Fruit fly (Drosophila melanogaster): ENCODE measurements around the gene Apl.

DNA sequence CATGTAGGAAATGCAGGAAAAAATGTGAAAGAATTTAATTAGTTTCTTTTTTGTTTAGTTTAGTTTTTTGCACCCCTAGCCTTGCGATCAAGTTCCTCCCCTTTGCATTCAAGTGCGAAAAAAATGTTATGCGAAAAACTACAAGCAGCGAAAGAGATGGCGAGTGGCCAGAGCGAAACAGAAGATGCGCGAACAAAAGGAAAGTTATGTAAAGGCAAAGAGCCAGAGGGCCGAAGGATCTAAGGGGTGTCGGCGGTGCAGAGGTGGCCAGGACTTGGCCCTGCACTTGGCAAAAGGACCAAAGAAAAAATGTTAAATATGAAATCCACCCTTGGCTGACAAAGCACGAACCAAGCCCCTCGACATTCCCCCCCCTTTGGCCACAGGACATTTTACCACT lies 39.1 kb downstream of the Apl start:
- TF ChIP-seq CTCF (optimal IDR thresholded peaks at IDR 0.05) (no peak), CG8478 (optimal IDR thresholded peaks at IDR 0.05) (no peak)

Data from S2 (cell line).